Fruit fly (Drosophila melanogaster) whole organism, prepupa: ENCODE measurements around the gene RpL27.

Experiments used
- Blimp-1 ChIP-seq: fragments of 200-800 bp; sonication (Bioruptor generic); optimal IDR thresholded peaks from 3 replicates; lab custom pipeline; 2017; ENCODE audit warnings: missing biosample characterization, missing genetic modification characterization, mild to moderate bottlenecking, moderate library complexity, missing genetic modification reagents
- CG10631 ChIP-seq: fragments of 200-800 bp; sonication (Bioruptor generic); optimal IDR thresholded peaks from 2 replicates; lab custom pipeline; 2016; ENCODE audit warnings: missing biosample characterization, missing genetic modification characterization
- CG11294 ChIP-seq: fragments of 200-800 bp; sonication (Bioruptor generic); IDR thresholded peaks from 2 replicates; pipeline ENCODE4 v1.3.6; 2022; ENCODE audit warnings: missing biosample characterization, missing genetic modification characterization
- CG11762 ChIP-seq: fragments of 200-800 bp; sonication (Bioruptor generic); optimal IDR thresholded peaks from 3 replicates; lab custom pipeline; 2016; ENCODE audit warnings: missing biosample characterization, missing genetic modification characterization; ENCODE audit not compliant: insufficient read depth
- CG11902 ChIP-seq: fragments of 200-800 bp; sonication (Bioruptor generic); optimal IDR thresholded peaks from 3 replicates; lab custom pipeline; 2016; ENCODE audit warnings: missing biosample characterization, missing genetic modification characterization
- CG15336 ChIP-seq: fragments of 200-800 bp; sonication (Bioruptor generic); IDR thresholded peaks from 2 replicates; pipeline ENCODE4 v1.3.6; 2022; ENCODE audit warnings: missing biosample characterization, missing genetic modification characterization
- CG1621 ChIP-seq: fragments of 200-800 bp; sonication (Bioruptor generic); optimal IDR thresholded peaks from 3 replicates; lab custom pipeline; 2018; ENCODE audit warnings: missing biosample characterization, mild to moderate bottlenecking, missing genetic modification characterization
- CG16779 ChIP-seq: fragments of 200-800 bp; sonication (Bioruptor generic); optimal IDR thresholded peaks from 3 replicates; lab custom pipeline; 2017; ENCODE audit warnings: missing biosample characterization, mild to moderate bottlenecking, missing genetic modification characterization
- CG3032 ChIP-seq: fragments of 200-800 bp; optimal IDR thresholded peaks from 2 replicates; lab custom pipeline; 2019; ENCODE audit warnings: missing biosample characterization, mild to moderate bottlenecking, missing genetic modification characterization, moderate library complexity
- CG31627 ChIP-seq: fragments of 200-800 bp; sonication (Bioruptor generic); optimal IDR thresholded peaks from 3 replicates; lab custom pipeline; 2016; ENCODE audit warnings: missing biosample characterization, missing genetic modification characterization
- CG34406 ChIP-seq: fragments of 200-800 bp; sonication (Bioruptor generic); optimal IDR thresholded peaks from 3 replicates; lab custom pipeline; 2016; ENCODE audit warnings: missing biosample characterization, missing genetic modification characterization
- CG3919 ChIP-seq: fragments of 200-800 bp; sonication (Bioruptor generic); optimal IDR thresholded peaks from 3 replicates; lab custom pipeline; 2016; ENCODE audit warnings: missing biosample characterization, missing genetic modification characterization
- CG4318 ChIP-seq: fragments of 200-800 bp; sonication (Bioruptor generic); optimal IDR thresholded peaks from 3 replicates; lab custom pipeline; 2017; ENCODE audit warnings: missing biosample characterization, mild to moderate bottlenecking, missing genetic modification characterization
- CG6163 ChIP-seq: fragments of 200-800 bp; sonication (Bioruptor generic); IDR thresholded peaks from 3 replicates; pipeline ENCODE4 v1.3.6; 2022; ENCODE audit warnings: missing biosample characterization, missing genetic modification characterization
- CG6276 ChIP-seq: fragments of 200-800 bp; sonication (Bioruptor generic); optimal IDR thresholded peaks from 2 replicates; lab custom pipeline; 2017; ENCODE audit warnings: missing biosample characterization, mild to moderate bottlenecking, missing genetic modification characterization
- CG6792 ChIP-seq: fragments of 200-800 bp; sonication (Bioruptor generic); optimal IDR thresholded peaks from 3 replicates; lab custom pipeline; 2016; ENCODE audit warnings: missing biosample characterization, missing genetic modification characterization
- CG6854 ChIP-seq: fragments of 200-800 bp; sonication (Bioruptor generic); optimal IDR thresholded peaks from 2 replicates; lab custom pipeline; 2017; ENCODE audit warnings: missing biosample characterization, mild to moderate bottlenecking, missing genetic modification characterization
- CG7368 ChIP-seq: fragments of 200-800 bp; sonication (Bioruptor generic); optimal IDR thresholded peaks from 3 replicates; lab custom pipeline; 2016; ENCODE audit warnings: missing biosample characterization, missing genetic modification characterization
- CG8119 ChIP-seq: fragments of 200-800 bp; sonication (Bioruptor generic); IDR thresholded peaks from 3 replicates; pipeline ENCODE4 v1.3.6; 2022; ENCODE audit warnings: missing biosample characterization, missing genetic modification characterization
- CG8319 ChIP-seq: fragments of 200-800 bp; sonication (Bioruptor generic); optimal IDR thresholded peaks from 3 replicates; lab custom pipeline; 2016; ENCODE audit warnings: missing biosample characterization, missing genetic modification characterization
- CG8632 ChIP-seq: fragments of 200-800 bp; sonication (Bioruptor generic); optimal IDR thresholded peaks from 3 replicates; lab custom pipeline; 2016; ENCODE audit warnings: missing biosample characterization, missing genetic modification characterization
- CG9139 ChIP-seq: fragments of 200-800 bp; sonication (Bioruptor generic); optimal IDR thresholded peaks from 3 replicates; lab custom pipeline; 2017; ENCODE audit warnings: missing biosample characterization, mild to moderate bottlenecking, missing genetic modification characterization
- Eip78C ChIP-seq: fragments of 200-800 bp; sonication (Bioruptor generic); peaks from one replicate; lab custom pipeline; 2016; ENCODE audit warnings: missing biosample characterization, missing genetic modification characterization
- Eip93F ChIP-seq: fragments of 200-800 bp; sonication (Bioruptor generic); optimal IDR thresholded peaks from 2 replicates; lab custom pipeline; 2016; ENCODE audit warnings: missing biosample characterization, mild to moderate bottlenecking, missing genetic modification characterization
- Ets21C ChIP-seq: fragments of 200-800 bp; sonication (Bioruptor generic); optimal IDR thresholded peaks from 3 replicates; lab custom pipeline; 2016; ENCODE audit warnings: missing biosample characterization, missing genetic modification characterization
- Hr38 ChIP-seq: sonication (Bioruptor generic); optimal IDR thresholded peaks from 2 replicates; lab custom pipeline; 2016; ENCODE audit warnings: missing biosample characterization, missing genetic modification characterization
- Hr39 ChIP-seq: fragments of 200-800 bp; sonication (Bioruptor generic); optimal IDR thresholded peaks from 2 replicates; lab custom pipeline; 2016; ENCODE audit warnings: missing biosample characterization, missing genetic modification characterization
- Hr4 ChIP-seq: fragments of 200-800 bp; sonication (Bioruptor generic); optimal IDR thresholded peaks from 3 replicates; lab custom pipeline; 2016; ENCODE audit warnings: missing biosample characterization, missing genetic modification characterization
- Lpt ChIP-seq: fragments of 200-800 bp; sonication (Bioruptor generic); optimal IDR thresholded peaks from 3 replicates; lab custom pipeline; 2016; ENCODE audit warnings: missing biosample characterization, missing genetic modification characterization
- OdsH ChIP-seq: fragments of 200-800 bp; sonication (Bioruptor generic); optimal IDR thresholded peaks from 3 replicates; lab custom pipeline; 2016; ENCODE audit warnings: missing biosample characterization, missing genetic modification characterization
- Sox14 ChIP-seq: fragments of 200-800 bp; sonication (Bioruptor generic); optimal IDR thresholded peaks from 3 replicates; lab custom pipeline; 2016; ENCODE audit warnings: missing biosample characterization, missing genetic modification characterization
- Sox15 ChIP-seq: fragments of 200-800 bp; sonication (Bioruptor generic); optimal IDR thresholded peaks from 3 replicates; lab custom pipeline; 2016; ENCODE audit warnings: missing biosample characterization, missing genetic modification characterization
- acj6 ChIP-seq: fragments of 200-800 bp; sonication (Bioruptor generic); optimal IDR thresholded peaks from 3 replicates; lab custom pipeline; 2016; ENCODE audit warnings: missing biosample characterization, missing genetic modification characterization
- dac ChIP-seq: fragments of 200-800 bp; sonication (Bioruptor generic); optimal IDR thresholded peaks from 2 replicates; lab custom pipeline; 2017; ENCODE audit warnings: missing biosample characterization, mild to moderate bottlenecking, missing genetic modification characterization
- dsx ChIP-seq: fragments of 200-800 bp; optimal IDR thresholded peaks from 3 replicates; lab custom pipeline; 2019; ENCODE audit warnings: missing biosample characterization, mild to moderate bottlenecking, missing genetic modification characterization, moderate library complexity; ENCODE audit not compliant: poor library complexity, severe bottlenecking
- eg ChIP-seq: fragments of 200-800 bp; sonication (Bioruptor generic); IDR thresholded peaks from 3 replicates; pipeline ENCODE4 v1.3.6; 2022; ENCODE audit warnings: missing biosample characterization, missing genetic modification characterization
- esn ChIP-seq: fragments of 200-800 bp; sonication (Bioruptor generic); optimal IDR thresholded peaks from 2 replicates; lab custom pipeline; 2016; ENCODE audit warnings: missing biosample characterization, mild to moderate bottlenecking, missing genetic modification characterization, moderate library complexity
- fd59A ChIP-seq: fragments of 200-800 bp; sonication (Bioruptor generic); optimal IDR thresholded peaks from 2 replicates; lab custom pipeline; 2017; ENCODE audit warnings: missing biosample characterization, mild to moderate bottlenecking, missing genetic modification characterization, missing genetic modification reagents
- fd85E ChIP-seq: fragments of 200-800 bp; sonication (Bioruptor generic); optimal IDR thresholded peaks from 3 replicates; lab custom pipeline; 2016; ENCODE audit warnings: missing biosample characterization, missing genetic modification characterization
- lz ChIP-seq: fragments of 200-800 bp; sonication (Bioruptor generic); optimal IDR thresholded peaks from 3 replicates; lab custom pipeline; 2016; ENCODE audit warnings: missing biosample characterization, missing genetic modification characterization
- net ChIP-seq: fragments of 200-800 bp; sonication (Bioruptor generic); optimal IDR thresholded peaks from 3 replicates; lab custom pipeline; 2016; ENCODE audit warnings: missing biosample characterization, missing genetic modification characterization
- salr ChIP-seq, 2 experiments: fragments of 200-800 bp; sonication (Bioruptor generic); optimal IDR thresholded peaks; 3 replicates each; lab custom pipeline; 2016 to 2018; ENCODE audit warnings: missing biosample characterization in 2 of 2, missing genetic modification characterization in 2 of 2, mild to moderate bottlenecking in 1 of 2
- spab ChIP-seq: fragments of 200-800 bp; sonication (Bioruptor generic); optimal IDR thresholded peaks from 2 replicates; lab custom pipeline; 2017; ENCODE audit warnings: missing biosample characterization, mild to moderate bottlenecking, missing genetic modification characterization, missing genetic modification reagents
- topi ChIP-seq: fragments of 200-800 bp; sonication (Bioruptor generic); optimal IDR thresholded peaks from 3 replicates; lab custom pipeline; 2016; ENCODE audit warnings: missing biosample characterization, missing genetic modification characterization
- vri ChIP-seq: fragments of 200-800 bp; sonication (Bioruptor generic); optimal IDR thresholded peaks from 3 replicates; lab custom pipeline; 2016; ENCODE audit warnings: missing biosample characterization, mild to moderate bottlenecking, missing genetic modification characterization

The RpL27 gene

DNA sequence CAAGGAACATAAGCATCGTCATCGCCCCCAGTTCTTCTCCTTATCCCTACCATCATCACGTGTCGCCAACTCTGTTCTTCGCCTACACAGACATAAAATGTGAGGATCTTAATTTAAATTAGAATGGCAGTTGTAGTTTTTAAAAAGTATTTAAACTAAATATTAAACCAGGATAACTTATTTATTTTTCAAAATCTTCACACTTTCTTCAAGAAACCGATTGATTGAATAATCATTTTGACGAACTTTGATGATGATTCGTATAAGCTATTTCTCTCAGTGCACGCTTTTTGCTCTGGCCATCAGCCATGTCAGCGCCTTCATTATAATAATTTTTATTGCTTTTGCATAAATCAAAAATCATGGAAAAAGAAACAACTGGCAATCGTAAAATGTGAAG is 45.9 kb downstream of the RpL27 start (continued):
- TF ChIP-seq CG1621 (tag; lab: Kevin White, UChicago) (peak; percentile 34), CG9139 (GFP tag; lab: Kevin White, UChicago) (peak; percentile 4), CG31627 (peak; percentile 67), esn (GFP tag; lab: Kevin White, UChicago) (peak; percentile 86), spab (GFP tag; lab: Kevin White, UChicago) (peak; percentile 39), net (GFP tag; lab: Kevin White, UChicago) (peak; percentile 33), CG6854 (peak; percentile 36), Sox14 (peak; percentile 54), lz (GFP tag; lab: Kevin White, UChicago) (peak; percentile 76), Blimp-1 (GFP tag; lab: Kevin White, UChicago) (peak; percentile 36), CG11762 (peak; percentile 26), fd85E (GFP tag; lab: Kevin White, UChicago) (no peak), eg (GFP tag; lab: Robert Waterston, UW) (no peak), topi (GFP tag; lab: Kevin White, UChicago) (peak; percentile 86), vri (peak; percentile 62), CG6163 (peak; percentile 45; the same call in 1 of the 3 replicates), Hr39 (GFP tag; lab: Kevin White, UChicago) (peak; percentile 72), Ets21C (GFP tag; lab: Kevin White, UChicago) (peak; percentile 53), dac (GFP tag; lab: Kevin White, UChicago) (no peak)

DNA sequence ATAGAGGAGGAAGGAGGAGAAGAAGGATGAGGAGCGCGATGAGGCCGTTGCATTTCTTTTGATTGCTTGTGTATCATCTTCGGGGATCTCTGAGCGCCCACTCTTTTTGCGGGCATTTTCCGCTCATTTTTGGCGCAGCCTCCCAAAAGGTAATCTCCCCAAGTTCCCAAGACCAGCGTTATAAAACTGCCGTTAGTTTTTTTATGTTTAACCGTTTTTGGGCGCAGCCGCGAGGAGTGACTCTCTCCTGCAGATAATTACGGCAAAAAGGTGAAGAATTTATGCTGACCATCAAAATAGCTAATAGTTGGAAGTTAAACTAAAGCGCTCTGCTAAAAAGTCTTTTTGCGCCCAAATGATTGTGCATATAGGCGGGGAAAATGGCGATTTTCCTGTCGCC is 46.5 kb downstream of the RpL27 start:
- TF ChIP-seq fd85E (GFP tag; lab: Kevin White, UChicago), result no peak

DNA sequence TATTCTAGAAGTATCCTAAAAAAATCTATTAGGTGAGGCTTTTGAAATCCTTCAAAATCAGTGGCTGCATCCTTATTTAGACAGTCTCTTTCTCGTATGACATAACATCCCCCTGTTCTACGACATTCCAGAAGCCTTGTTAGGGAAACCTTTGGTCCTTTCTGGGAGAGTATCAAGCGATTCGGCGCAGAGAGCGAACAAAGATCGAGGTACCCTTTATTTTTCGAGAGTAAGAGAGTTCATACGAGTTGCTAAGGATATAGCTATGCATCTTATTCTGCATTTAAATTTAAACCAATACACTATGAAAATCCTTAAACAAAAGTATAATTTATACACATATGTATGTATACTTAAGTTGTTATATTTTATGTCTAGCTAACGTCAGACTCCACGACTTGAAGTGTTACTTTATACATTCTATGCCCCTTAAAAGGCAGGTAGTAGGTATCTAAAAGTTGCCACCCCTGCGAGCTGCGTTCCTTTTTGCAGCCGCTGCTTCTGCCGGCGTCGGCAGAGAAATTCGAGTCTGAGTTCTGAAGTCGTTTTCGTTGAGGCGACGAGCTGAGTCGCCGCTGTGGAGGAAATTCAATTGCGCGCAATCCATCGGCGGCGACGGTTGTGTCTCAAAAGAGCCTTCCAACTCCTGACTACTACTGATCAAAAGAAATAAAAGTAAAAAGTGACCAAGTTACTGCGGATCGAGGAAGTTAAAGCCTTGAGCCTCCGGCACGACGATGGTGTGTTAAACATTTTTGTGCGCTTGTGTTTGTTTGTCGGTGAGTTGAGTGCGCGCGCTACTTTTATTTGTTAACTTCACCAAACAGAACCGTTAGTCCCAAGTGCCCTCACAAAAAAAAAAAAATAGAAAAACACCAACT is 47.3 kb downstream of the RpL27 start, which contains the start of gene jigr1:
jigr1 (plus strand) TSS at position 550 of the 881 bp plus-strand sequence.
- TF ChIP-seq CG8632 (peak; percentile 52), CG10631 (GFP tag; lab: Kevin White, UChicago) (peak; percentile 56), fd59A (GFP tag; lab: Kevin White, UChicago) (peak; percentile 49), CG3032 (tag; lab: Kevin White, UChicago) (peak; percentile 58), CG8119 (GFP tag; lab: Robert Waterston, UW) (0 out of 3 replicates have a peak, but pooled peaks have one; percentile 29), CG11294 (GFP tag; lab: Robert Waterston, UW) (no peak), spab (GFP tag; lab: Kevin White, UChicago) (peak; percentile 53), fd85E (GFP tag; lab: Kevin White, UChicago) (no peak), dsx (GFP tag; lab: Kevin White, UChicago) (peak; percentile 68), Eip93F (GFP tag; lab: Kevin White, UChicago) (peak; percentile 24), CG11902 (GFP tag; lab: Kevin White, UChicago) (peak; percentile 10), CG6276 (GFP tag; lab: Kevin White, UChicago) (no peak), CG6792 (peak; percentile 64), CG16779 (tag; lab: Kevin White, UChicago) (no peak), CG4318 (GFP tag; lab: Kevin White, UChicago) (no peak), OdsH (peak; percentile 64), lz (GFP tag; lab: Kevin White, UChicago) (peak; percentile 68), eg (GFP tag; lab: Robert Waterston, UW) (no peak), CG34406 (GFP tag; lab: Kevin White, UChicago) (peak; percentile 44), salr (GFP tag; optimal IDR thresholded peaks at IDR 0.05; lab: Kevin White, UChicago) (peak; percentile 3 to 31), Eip78C (GFP tag; lab: Kevin White, UChicago) (peak; percentile 92), Hr39 (GFP tag; lab: Kevin White, UChicago) (peak; percentile 66), CG7368 (GFP tag; lab: Kevin White, UChicago) (peak; percentile 54), CG1621 (tag; lab: Kevin White, UChicago) (peak; percentile 32), Lpt (GFP tag; lab: Kevin White, UChicago) (no peak), Hr38 (GFP tag; lab: Kevin White, UChicago) (no peak), Sox15 (GFP tag; lab: Kevin White, UChicago) (peak; percentile 21), net (GFP tag; lab: Kevin White, UChicago) (peak; percentile 42), CG6854 (peak; percentile 28), CG15336 (GFP tag; lab: Robert Waterston, UW) (0 out of 2 replicates have a peak, but pooled peaks have one; percentile 7), vri (peak; percentile 71), CG3919 (GFP tag; lab: Kevin White, UChicago) (peak; percentile 75), acj6 (GFP tag; lab: Kevin White, UChicago) (peak; percentile 75), Hr4 (GFP tag; lab: Kevin White, UChicago) (peak; percentile 2), CG9139 (GFP tag; lab: Kevin White, UChicago) (peak; percentile 57), CG8319 (GFP tag; lab: Kevin White, UChicago) (no peak)
